Worm (Caenorhabditis elegans) whole organism, L1 larva: Measurements from ENCODE around the gene nhr-219.

Experiments
- C04F5.9 ChIP-seq: sonication (generic microtip); optimal IDR thresholded peaks from 2 replicates; lab custom pipeline; 2016; ENCODE audit warnings: missing genetic modification characterization, missing compliant biosample characterization
- C16A3.4 ChIP-seq: fragments of 150-350 bp; optimal IDR thresholded peaks from 2 replicates; lab custom pipeline; 2014; ENCODE audit warnings: missing biosample characterization, missing genetic modification characterization
- C34B4.2 ChIP-seq: sonication (generic microtip); optimal IDR thresholded peaks from 2 replicates; lab custom pipeline; 2017; ENCODE audit warnings: mild to moderate bottlenecking, missing genetic modification characterization, missing compliant biosample characterization
- F16B12.6 ChIP-seq: fragments of 150-350 bp; optimal IDR thresholded peaks from 2 replicates; lab custom pipeline; 2014; ENCODE audit warnings: missing biosample characterization, missing genetic modification characterization
- Y116A8C.19 ChIP-seq: sonication (generic microtip); optimal IDR thresholded peaks from 2 replicates; lab custom pipeline; 2016; ENCODE audit warnings: missing compliant biosample characterization, missing genetic modification characterization, borderline replicate concordance
- aha-1 ChIP-seq: fragments of 150-350 bp; optimal IDR thresholded peaks from 2 replicates; lab custom pipeline; 2014; ENCODE audit warnings: missing biosample characterization, missing genetic modification characterization
- ceh-8 ChIP-seq: fragments of 200-800 bp; sonication (Bioruptor generic); optimal IDR thresholded peaks from 2 replicates; lab custom pipeline; 2018; ENCODE audit warnings: mild to moderate bottlenecking, missing genetic modification characterization, moderate library complexity, missing compliant biosample characterization
- ceh-82 ChIP-seq, 3 experiments: fragments of 150-350 bp in 1 of 3; sonication (generic microtip) in 2 of 3; optimal IDR thresholded peaks; 2 replicates each; lab custom pipeline; 2014 to 2017; ENCODE audit warnings: missing biosample characterization in 3 of 3, missing genetic modification characterization in 3 of 3
- dsc-1 ChIP-seq: sonication (generic microtip); optimal IDR thresholded peaks from 2 replicates; lab custom pipeline; 2016; ENCODE audit warnings: mild to moderate bottlenecking, missing genetic modification characterization, missing compliant biosample characterization
- efl-1 ChIP-seq, 4 experiments: fragments of 150-350 bp; optimal IDR thresholded peaks in 3 of 4; peaks in 1 of 4; 1 replicate in 1 of 4; 2 replicates in 3 of 4; lab custom pipeline; 2014; ENCODE audit warnings: missing biosample characterization in 2 of 4, missing genetic modification characterization in 2 of 4, missing genetic modification reagents in 2 of 4
- efl-3 ChIP-seq: fragments of 200-800 bp; sonication (Bioruptor generic); optimal IDR thresholded peaks from 2 replicates; lab custom pipeline; 2018; ENCODE audit warnings: mild to moderate bottlenecking, missing genetic modification characterization, missing compliant biosample characterization
- egl-27 ChIP-seq, 2 experiments: fragments of 150-350 bp in 1 of 2; sonication (generic microtip); optimal IDR thresholded peaks; 3 replicates each; lab custom pipeline; 2017 to 2018; ENCODE audit warnings: missing biosample characterization in 2 of 2, missing genetic modification characterization in 2 of 2, missing genetic modification reagents in 2 of 2
- elt-2 ChIP-seq: sonication (generic microtip); optimal IDR thresholded peaks from 2 replicates; lab custom pipeline; 2016; ENCODE audit warnings: missing genetic modification characterization, mild to moderate bottlenecking, inconsistent platforms, missing compliant biosample characterization, missing genetic modification reagents
- elt-3 ChIP-seq, 6 experiments: fragments of 150-350 bp in 1 of 6; sonication (generic microtip); optimal IDR thresholded peaks; 2 replicates each; lab custom pipeline; 2017 to 2018; ENCODE audit warnings: missing biosample characterization in 6 of 6, missing genetic modification characterization in 6 of 6, inconsistent platforms in 1 of 6
- fkh-4 ChIP-seq: sonication (generic microtip); optimal IDR thresholded peaks from 2 replicates; lab custom pipeline; 2016; ENCODE audit warnings: missing compliant biosample characterization, missing genetic modification characterization, borderline replicate concordance
- fkh-8 ChIP-seq: sonication (generic microtip); optimal IDR thresholded peaks from 2 replicates; lab custom pipeline; 2016; ENCODE audit warnings: mild to moderate bottlenecking, missing genetic modification characterization, missing compliant biosample characterization
- grh-1 ChIP-seq: fragments of 200-800 bp; sonication (Bioruptor generic); IDR thresholded peaks from 2 replicates; pipeline ENCODE4 v1.3.6; 2022; ENCODE audit warnings: missing genetic modification reagents, missing genetic modification characterization, missing compliant biosample characterization
- hpl-2 ChIP-seq: fragments of 150-350 bp; optimal IDR thresholded peaks from 2 replicates; lab custom pipeline; 2014; ENCODE audit warnings: missing biosample characterization, missing genetic modification reagents, missing genetic modification characterization
- irx-1 ChIP-seq: sonication (generic microtip); optimal IDR thresholded peaks from 2 replicates; lab custom pipeline; 2016; ENCODE audit warnings: missing genetic modification characterization, missing compliant biosample characterization
- jun-1 ChIP-seq: fragments of 150-350 bp; optimal IDR thresholded peaks from 2 replicates; lab custom pipeline; 2014; ENCODE audit warnings: missing biosample characterization, missing genetic modification reagents, missing genetic modification characterization
- lin-13 ChIP-seq: fragments of 150-350 bp; optimal IDR thresholded peaks from 2 replicates; lab custom pipeline; 2014; ENCODE audit warnings: missing biosample characterization, missing genetic modification reagents, missing genetic modification characterization
- lin-14 ChIP-seq: fragments of 200-800 bp; sonication (Bioruptor generic); optimal IDR thresholded peaks from 2 replicates; lab custom pipeline; 2018; ENCODE audit warnings: mild to moderate bottlenecking, missing genetic modification characterization, moderate library complexity, missing compliant biosample characterization
- lin-35 ChIP-seq, 2 experiments: fragments of 150-350 bp; optimal IDR thresholded peaks; 2 replicates each; lab custom pipeline; 2014; ENCODE audit warnings: missing biosample characterization in 2 of 2, missing genetic modification characterization in 2 of 2, missing genetic modification reagents in 2 of 2
- lsy-2 ChIP-seq, 2 experiments: fragments of 150-350 bp; optimal IDR thresholded peaks; 2 replicates each; lab custom pipeline; 2014; ENCODE audit warnings: missing biosample characterization in 2 of 2, missing genetic modification characterization in 2 of 2
- mab-9 ChIP-seq: fragments of 200-800 bp; sonication (Bioruptor generic); IDR thresholded peaks from 2 replicates; pipeline ENCODE4 v1.3.6; 2022; ENCODE audit warnings: missing genetic modification reagents, missing genetic modification characterization, missing compliant biosample characterization
- mdl-1 ChIP-seq, 2 experiments: fragments of 150-350 bp; optimal IDR thresholded peaks; 2 replicates each; lab custom pipeline; 2014 to 2017; ENCODE audit warnings: missing biosample characterization in 2 of 2, missing genetic modification characterization in 2 of 2, inconsistent platforms in 1 of 2
- mef-2 ChIP-seq: fragments of 150-350 bp; optimal IDR thresholded peaks from 2 replicates; lab custom pipeline; 2014; ENCODE audit warnings: missing biosample characterization, missing genetic modification characterization
- nhr-12 ChIP-seq: sonication (generic microtip); optimal IDR thresholded peaks from 2 replicates; lab custom pipeline; 2017; ENCODE audit warnings: missing biosample characterization, missing genetic modification characterization
- nhr-19 ChIP-seq: fragments of 200-800 bp; sonication (Bioruptor generic); conservative IDR thresholded peaks from 2 replicates; pipeline ENCODE4 v1.3.6; 2022; ENCODE audit warnings: missing genetic modification characterization, missing compliant biosample characterization
- nhr-237 ChIP-seq: fragments of 150-350 bp; optimal IDR thresholded peaks from 2 replicates; lab custom pipeline; 2014; ENCODE audit warnings: missing biosample characterization, missing genetic modification characterization
- nhr-47 ChIP-seq: sonication (generic microtip); optimal IDR thresholded peaks from 2 replicates; lab custom pipeline; 2016; ENCODE audit warnings: mild to moderate bottlenecking, missing genetic modification characterization, moderate library complexity, missing compliant biosample characterization
- nhr-71 ChIP-seq: sonication (generic microtip); optimal IDR thresholded peaks from 2 replicates; lab custom pipeline; 2016; ENCODE audit warnings: mild to moderate bottlenecking, missing genetic modification characterization, moderate library complexity, missing compliant biosample characterization
- nhr-76 ChIP-seq: sonication (generic microtip); optimal IDR thresholded peaks from 2 replicates; lab custom pipeline; 2017; ENCODE audit warnings: missing biosample characterization, missing genetic modification characterization
- nhr-77 ChIP-seq: fragments of 150-350 bp; optimal IDR thresholded peaks from 2 replicates; lab custom pipeline; 2014; ENCODE audit warnings: missing biosample characterization, missing genetic modification characterization
- nhr-85 ChIP-seq: sonication (generic microtip); peaks from one replicate; lab custom pipeline; 2016; ENCODE audit warnings: missing genetic modification characterization, inconsistent platforms, missing compliant biosample characterization
- nhr-90 ChIP-seq: sonication (generic microtip); optimal IDR thresholded peaks from 2 replicates; lab custom pipeline; 2016; ENCODE audit warnings: mild to moderate bottlenecking, missing genetic modification characterization, missing compliant biosample characterization; ENCODE audit not compliant: poor library complexity
- pax-3 ChIP-seq: fragments of 200-800 bp; sonication (Bioruptor generic); optimal IDR thresholded peaks from 2 replicates; lab custom pipeline; 2018; ENCODE audit warnings: mild to moderate bottlenecking, missing genetic modification characterization, moderate library complexity, missing compliant biosample characterization
- pqm-1 ChIP-seq: sonication (generic microtip); optimal IDR thresholded peaks from 3 replicates; lab custom pipeline; 2017; ENCODE audit warnings: missing biosample characterization, missing genetic modification characterization
- skn-1 ChIP-seq: fragments of 150-350 bp; optimal IDR thresholded peaks from 2 replicates; lab custom pipeline; 2014; ENCODE audit warnings: missing biosample characterization, missing genetic modification characterization
- snpc-4 ChIP-seq: fragments of 150-350 bp; optimal IDR thresholded peaks from 2 replicates; lab custom pipeline; 2014; ENCODE audit warnings: missing biosample characterization, missing genetic modification characterization
- sox-4 ChIP-seq: sonication (generic microtip); optimal IDR thresholded peaks from 2 replicates; lab custom pipeline; 2016; ENCODE audit warnings: missing genetic modification characterization, missing compliant biosample characterization
- sptf-1 ChIP-seq: fragments of 150-350 bp; optimal IDR thresholded peaks from 2 replicates; lab custom pipeline; 2014; ENCODE audit warnings: missing biosample characterization, missing genetic modification characterization
- sup-37 ChIP-seq: fragments of 200-800 bp; sonication (Bioruptor generic); optimal IDR thresholded peaks from 2 replicates; lab custom pipeline; 2018; ENCODE audit warnings: mild to moderate bottlenecking, missing genetic modification characterization, missing compliant biosample characterization
- swsn-7 ChIP-seq: sonication (generic microtip); optimal IDR thresholded peaks from 2 replicates; lab custom pipeline; 2016; ENCODE audit warnings: missing genetic modification characterization, missing compliant biosample characterization
- tbx-2 ChIP-seq: sonication (generic microtip); optimal IDR thresholded peaks from 2 replicates; lab custom pipeline; 2016; ENCODE audit warnings: missing genetic modification characterization, missing compliant biosample characterization
- tlp-1 ChIP-seq: fragments of 150-350 bp; optimal IDR thresholded peaks from 2 replicates; lab custom pipeline; 2014; ENCODE audit warnings: missing biosample characterization, missing genetic modification characterization
- unc-62 ChIP-seq: fragments of 150-350 bp; optimal IDR thresholded peaks from 2 replicates; lab custom pipeline; 2014; ENCODE audit warnings: missing biosample characterization, missing genetic modification reagents, missing genetic modification characterization
- unc-98 ChIP-seq: fragments of 200-800 bp; sonication (Bioruptor generic); IDR thresholded peaks from 2 replicates; pipeline ENCODE4 v1.3.6; 2022; ENCODE audit warnings: missing genetic modification characterization, missing compliant biosample characterization
- vab-15 ChIP-seq: sonication (generic microtip); optimal IDR thresholded peaks from 2 replicates; lab custom pipeline; 2017; ENCODE audit warnings: missing genotype, mild to moderate bottlenecking, missing genetic modification characterization, missing compliant biosample characterization
- zag-1 ChIP-seq: fragments of 150-350 bp; optimal IDR thresholded peaks from 2 replicates; lab custom pipeline; 2014; ENCODE audit warnings: missing biosample characterization, missing genetic modification characterization
- zip-4 ChIP-seq: fragments of 200-800 bp; sonication (Bioruptor generic); optimal IDR thresholded peaks from 2 replicates; lab custom pipeline; 2018; ENCODE audit warnings: mild to moderate bottlenecking, missing genetic modification characterization, moderate library complexity, missing compliant biosample characterization
- ztf-11 ChIP-seq, 2 experiments: sonication (generic microtip); optimal IDR thresholded peaks; 2 replicates each; lab custom pipeline; 2016 to 2017; ENCODE audit warnings: missing genetic modification characterization in 2 of 2, missing biosample characterization in 1 of 2, missing compliant biosample characterization in 1 of 2
- ztf-4 ChIP-seq: fragments of 150-350 bp; optimal IDR thresholded peaks from 2 replicates; lab custom pipeline; 2014; ENCODE audit warnings: missing biosample characterization, missing genetic modification characterization

nhr-219 gene

ce11 chrV:8936184-8936589 is 29.8 kb downstream of the nhr-219 start, which contains the start of gene unc-23:
unc-23 (plus strand) TSS chrV:8936359.
- TF ChIP-seq tbx-2 (tag; lab: Kevin White, UChicago): peak; percentile 84
- TF ChIP-seq ztf-4 (tag; lab: Kevin White, UChicago): peak; percentile 74
- TF ChIP-seq fkh-4 (tag; lab: Kevin White, UChicago): no peak
- peak; percentile 52 to 73 for TF ChIP-seq lin-35 (GFP tag; optimal IDR thresholded peaks at IDR 0.05; lab: Kevin White, UChicago)
- no peak for TF ChIP-seq tlp-1
- peak; percentile 80 for TF ChIP-seq skn-1
- no peak for TF ChIP-seq nhr-12 (tag; lab: Kevin White, UChicago)
- TF ChIP-seq pax-3 (tag; lab: Kevin White, UChicago): no peak
- no peak for TF ChIP-seq unc-98 (GFP tag; lab: Robert Waterston, UW)
- TF ChIP-seq sptf-1 (tag; lab: Kevin White, UChicago): no peak
- no peak for TF ChIP-seq C34B4.2 (tag; lab: Kevin White, UChicago)
- peak; percentile 87 for TF ChIP-seq nhr-77 (tag; lab: Kevin White, UChicago)
- peak in 1 of 2 experiments; percentile 8 for TF ChIP-seq egl-27 (tag; optimal IDR thresholded peaks at IDR 0.05; lab: Kevin White, UChicago)
- TF ChIP-seq ceh-8 (GFP tag; lab: Kevin White, UChicago): no peak
- TF ChIP-seq lsy-2 (tag; optimal IDR thresholded peaks at IDR 0.05; lab: Kevin White, UChicago): peak; percentile 58 to 79
- TF ChIP-seq nhr-19 (GFP tag; lab: Robert Waterston, UW): peak; percentile 90
- no peak for TF ChIP-seq sox-4 (tag; lab: Kevin White, UChicago)
- TF ChIP-seq ztf-11 (tag; optimal IDR thresholded peaks at IDR 0.05; lab: Kevin White, UChicago): no peak
- peak; percentile 76 for TF ChIP-seq lin-13 (GFP tag; lab: Kevin White, UChicago)
- peak; percentile 96 for TF ChIP-seq nhr-71
- TF ChIP-seq sup-37 (GFP tag; lab: Kevin White, UChicago): peak; percentile 61
- TF ChIP-seq mab-9 (GFP tag; lab: Robert Waterston, UW): peak; percentile 59; the same call in 1 of the 2 replicates
- no peak for TF ChIP-seq fkh-8 (tag; lab: Kevin White, UChicago)
- TF ChIP-seq zag-1 (tag; lab: Kevin White, UChicago): no peak
- peak in 5 of 6 experiments; percentile 81 to 95 (median 90) for TF ChIP-seq elt-3 (tag; optimal IDR thresholded peaks at IDR 0.05; lab: Kevin White, UChicago)
- peak; percentile 94 for TF ChIP-seq lin-14 (GFP tag; lab: Kevin White, UChicago)
- no peak for TF ChIP-seq pqm-1 (tag; lab: Kevin White, UChicago)
- no peak for TF ChIP-seq efl-3 (GFP tag; lab: Kevin White, UChicago)
- TF ChIP-seq ceh-82 (tag; optimal IDR thresholded peaks at IDR 0.05; lab: Kevin White, UChicago): peak; percentile 66 to 77 (median 77)
- peak; percentile 90 for TF ChIP-seq swsn-7 (tag; lab: Kevin White, UChicago)
- TF ChIP-seq snpc-4 (tag; lab: Kevin White, UChicago): peak; percentile 60
- TF ChIP-seq C16A3.4 (tag; lab: Kevin White, UChicago): peak; percentile 73
- TF ChIP-seq jun-1 (tag; lab: Kevin White, UChicago): peak; percentile 54
- no peak for TF ChIP-seq F16B12.6 (tag; lab: Kevin White, UChicago)
- peak; percentile 55 for TF ChIP-seq irx-1
- peak; percentile 97 for TF ChIP-seq nhr-85 (tag; lab: Kevin White, UChicago)
- peak; percentile 76 for TF ChIP-seq nhr-47 (tag; lab: Kevin White, UChicago)
- peak; percentile 63 for TF ChIP-seq elt-2 (tag; lab: Kevin White, UChicago)
- TF ChIP-seq Y116A8C.19 (tag; lab: Kevin White, UChicago): no peak
- TF ChIP-seq nhr-76: no peak
- no peak for TF ChIP-seq hpl-2 (GFP tag; lab: Kevin White, UChicago)
- TF ChIP-seq C04F5.9 (tag; lab: Kevin White, UChicago): peak; percentile 18
- TF ChIP-seq unc-62: no peak
- TF ChIP-seq mdl-1 (tag; optimal IDR thresholded peaks at IDR 0.05; lab: Kevin White, UChicago): peak in 1 of 2 experiments; percentile 83
- peak; percentile 8 for TF ChIP-seq aha-1 (tag; lab: Kevin White, UChicago)
- peak; percentile 75 for TF ChIP-seq nhr-237 (tag; lab: Kevin White, UChicago)
- peak; percentile 92 for TF ChIP-seq nhr-90 (tag; lab: Kevin White, UChicago)
- peak; percentile 75 for TF ChIP-seq zip-4
- TF ChIP-seq mef-2 (tag; lab: Kevin White, UChicago): no peak
- no peak for TF ChIP-seq dsc-1 (tag; lab: Kevin White, UChicago)
- TF ChIP-seq efl-1 (optimal IDR thresholded peaks at IDR 0.05; lab: Kevin White, UChicago): peak; percentile 48 to 60
- TF ChIP-seq efl-1 (GFP tag; optimal IDR thresholded peaks at IDR 0.05 in 1 of 2; lab: Kevin White, UChicago): peak; percentile 45 to 94
- TF ChIP-seq vab-15: no peak
- peak; percentile 71 for TF ChIP-seq grh-1 (GFP tag; lab: Robert Waterston, UW)
